Fruit fly (Drosophila melanogaster) whole organism, embryonic: ENCODE data around the gene CG7182.

Source experiments
- CG43689 ChIP-seq: fragments of 200-800 bp; sonication (Bioruptor generic); IDR thresholded peaks from 2 replicates; pipeline ENCODE4 v1.3.6; 2022; ENCODE audit warnings: missing biosample characterization, missing genetic modification characterization
- Ets97D ChIP-seq: fragments of 200-800 bp; sonication (Bioruptor generic); optimal IDR thresholded peaks from 3 replicates; lab custom pipeline; 2016; ENCODE audit warnings: missing biosample characterization, missing genetic modification characterization
- Side ChIP-seq: fragments of 200-800 bp; sonication (Bioruptor generic); optimal IDR thresholded peaks from 2 replicates; lab custom pipeline; 2016; ENCODE audit warnings: missing biosample characterization, missing genetic modification characterization
- aop ChIP-seq: fragments of 200-800 bp; sonication (Bioruptor generic); IDR thresholded peaks from 2 replicates; pipeline ENCODE4 v1.3.6; 2022; ENCODE audit warnings: missing biosample characterization, missing genetic modification characterization
- dati ChIP-seq: fragments of 200-800 bp; sonication (Bioruptor generic); IDR thresholded peaks from 2 replicates; pipeline ENCODE4 v1.3.6; 2022; ENCODE audit warnings: missing biosample characterization, missing genetic modification characterization
- pros ChIP-seq: fragments of 200-800 bp; sonication (Bioruptor generic); optimal IDR thresholded peaks from 3 replicates; lab custom pipeline; 2019; ENCODE audit warnings: missing biosample characterization, mild to moderate bottlenecking, missing genetic modification characterization, moderate library complexity
- sisA ChIP-seq: fragments of 200-800 bp; sonication (Bioruptor generic); IDR thresholded peaks from 2 replicates; pipeline ENCODE4 v1.3.6; 2022; ENCODE audit warnings: missing biosample characterization, missing genetic modification characterization
- trem ChIP-seq: fragments of 200-800 bp; optimal IDR thresholded peaks from 3 replicates; lab custom pipeline; 2019; ENCODE audit warnings: missing biosample characterization, mild to moderate bottlenecking, missing genetic modification characterization, moderate library complexity
- tx ChIP-seq: fragments of 200-800 bp; sonication (Bioruptor generic); optimal IDR thresholded peaks from 2 replicates; lab custom pipeline; 2016; ENCODE audit warnings: missing biosample characterization, missing genetic modification characterization
- wek ChIP-seq: fragments of 200-800 bp; sonication (Bioruptor generic); optimal IDR thresholded peaks from 3 replicates; lab custom pipeline; 2018; ENCODE audit warnings: missing biosample characterization, mild to moderate bottlenecking, missing genetic modification characterization, moderate library complexity
- zfh1 ChIP-seq: fragments of 200-800 bp; sonication (Bioruptor generic); IDR thresholded peaks from 3 replicates; pipeline ENCODE4 v1.3.6; 2022; ENCODE audit warnings: missing biosample characterization, missing genetic modification characterization

DNA sequence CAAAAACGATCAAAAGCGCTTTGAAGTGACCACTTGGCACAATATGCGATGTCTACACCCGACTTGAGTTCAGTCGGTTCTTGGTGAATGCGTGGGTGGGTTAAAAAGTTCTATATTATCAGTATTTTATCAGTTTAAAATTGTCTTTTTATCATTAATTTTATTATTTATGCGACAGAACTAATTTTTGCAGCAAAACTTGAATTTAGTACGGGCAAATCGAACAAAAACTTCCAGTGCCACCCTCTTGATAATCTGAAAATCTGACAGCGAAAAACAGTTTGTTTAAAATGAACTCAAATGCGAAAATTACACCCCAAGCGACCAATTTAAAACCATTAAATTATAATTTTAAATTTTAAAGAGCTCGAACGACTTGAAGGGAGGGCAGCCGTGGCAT is 24.7 kb upstream of the CG7182 start:
- TF ChIP-seq aop (GFP tag; lab: Robert Waterston, UW) (no peak), Side (GFP tag; lab: Kevin White, UChicago) (no peak), Ets97D (GFP tag; lab: Kevin White, UChicago) (no peak), tx (GFP tag; lab: Kevin White, UChicago) (no peak), pros (GFP tag; lab: Kevin White, UChicago) (no peak), trem (tag; lab: Kevin White, UChicago) (no peak), dati (GFP tag; lab: Robert Waterston, UW) (no peak), CG43689 (no peak), wek (GFP tag; lab: Kevin White, UChicago) (no peak), sisA (GFP tag; lab: Robert Waterston, UW) (no peak), zfh1 (GFP tag; lab: Robert Waterston, UW) (no peak)
